Worm (Caenorhabditis elegans): ENCODE data around the gene tomm-7.

The tomm-7 gene

DNA sequence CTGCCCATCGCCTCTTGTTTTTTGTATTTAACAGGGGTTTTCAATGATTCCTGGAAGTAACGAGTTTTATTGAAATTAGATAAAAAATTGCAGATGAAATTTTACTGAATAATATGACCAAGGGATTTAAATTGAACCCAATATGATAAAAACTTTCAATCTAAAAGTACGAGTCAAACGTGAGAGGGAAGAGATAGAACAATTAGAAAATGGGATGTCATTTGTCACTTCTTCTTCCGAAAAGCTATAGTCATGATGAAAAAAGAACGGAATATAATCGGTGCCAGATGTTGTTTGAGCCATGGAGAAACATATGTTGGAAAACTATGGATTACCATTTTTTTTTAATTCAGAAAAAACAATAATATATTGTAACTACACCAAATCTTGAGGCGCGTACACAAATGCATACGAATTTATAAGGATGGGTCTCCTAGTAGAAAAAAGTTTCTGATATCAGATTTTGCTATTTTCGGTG lies 19.5 kb downstream of the tomm-7 start, which contains the start of gene sup-18:
Gene sup-18, minus strand, starts transcription at position 51 of the 478 bp plus-strand sequence.
- TF ChIP-seq F10E7.11 (tag; optimal IDR thresholded peaks at IDR 0.05), result no peak
- TF ChIP-seq nhr-179 (tag; optimal IDR thresholded peaks at IDR 0.05), result no peak
- no peak for TF ChIP-seq ets-4 (GFP tag; optimal IDR thresholded peaks at IDR 0.05)
- no peak for TF ChIP-seq xnd-1 (tag; optimal IDR thresholded peaks at IDR 0.05)
- TF ChIP-seq let-526 (GFP tag; IDR thresholded peaks at IDR 0.05), result no peak
- TF ChIP-seq B0261.1 (tag; optimal IDR thresholded peaks at IDR 0.05), result no peak
- no peak for TF ChIP-seq ceh-27 (GFP tag; optimal IDR thresholded peaks at IDR 0.05)
- TF ChIP-seq lin-35 (GFP tag; optimal IDR thresholded peaks at IDR 0.05), result no peak
- no peak for TF ChIP-seq hmg-20 (GFP tag; IDR thresholded peaks at IDR 0.05)
- TF ChIP-seq lag-1 (GFP tag; IDR thresholded peaks at IDR 0.05), result no peak
- TF ChIP-seq zfh-2 (GFP tag; conservative IDR thresholded peaks at IDR 0.05), result no peak
- TF ChIP-seq snpc-1.3 (tag; optimal IDR thresholded peaks at IDR 0.05; ENCODE audit: insufficient read depth), result no peak
- no peak for TF ChIP-seq nhr-80 (tag; optimal IDR thresholded peaks at IDR 0.05)
- no peak for TF ChIP-seq nhr-27 (tag; optimal IDR thresholded peaks at IDR 0.05)

DNA sequence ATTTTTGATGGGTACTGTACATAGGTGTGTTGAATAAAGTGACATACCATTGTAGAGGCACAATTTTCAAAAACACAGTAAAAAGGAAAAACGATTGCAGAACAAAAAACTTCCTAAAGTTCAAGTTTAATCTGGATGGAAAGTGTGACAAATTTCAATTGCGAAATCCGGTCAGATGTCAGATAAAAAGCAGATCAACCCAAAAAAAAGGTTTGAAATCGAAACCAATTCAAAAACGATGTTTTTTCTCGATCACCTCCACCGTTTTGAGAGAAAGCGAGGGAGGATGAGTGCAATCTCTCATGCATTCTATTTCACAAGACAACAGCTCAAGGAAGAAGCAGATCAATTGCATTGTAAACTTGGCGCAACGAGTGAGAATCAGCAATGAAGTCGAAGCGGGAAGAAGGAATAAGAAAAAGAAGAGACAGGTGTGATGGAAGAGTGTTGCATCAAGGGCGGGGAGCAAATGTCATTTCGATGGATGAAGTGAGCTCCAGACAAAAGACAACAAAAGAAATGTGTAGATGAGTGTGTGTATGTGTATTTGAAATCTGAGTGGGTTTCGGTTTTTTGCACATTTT lies 20.8 kb downstream of the tomm-7 start:
- TF ChIP-seq cebp-1 (GFP tag; IDR thresholded peaks at IDR 0.05), result no peak
- peak; percentile 68 for TF ChIP-seq cebp-1 (tag; optimal IDR thresholded peaks at IDR 0.05)
- TF ChIP-seq athp-1 (tag; optimal IDR thresholded peaks at IDR 0.05), result no peak
- no peak for TF ChIP-seq ceh-91 (GFP tag; IDR thresholded peaks at IDR 0.05)

DNA sequence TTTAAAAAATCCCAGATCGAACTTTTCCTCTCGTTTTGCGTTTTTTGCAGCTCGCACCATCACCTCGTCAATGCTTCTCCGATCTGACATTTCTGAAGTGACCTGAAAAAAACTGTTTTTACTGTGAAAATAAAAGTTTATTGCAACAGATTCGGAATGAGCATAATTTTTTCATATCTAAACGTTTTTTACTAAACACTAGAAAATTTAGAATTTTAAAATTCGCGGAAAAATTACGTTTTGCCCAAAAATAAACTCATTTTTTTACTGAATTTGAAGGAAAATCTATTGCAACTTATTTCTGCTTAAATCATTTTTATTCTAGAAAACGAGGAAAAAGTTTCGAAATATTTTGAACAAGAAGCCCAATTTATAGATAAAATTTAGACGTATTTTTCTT lies 23.5 kb downstream of the tomm-7 start, which contains the start of gene ZK688.9:
Gene ZK688.9, minus strand, starts transcription at position 101 of the 400 bp plus-strand sequence.
- no peak for TF ChIP-seq ceh-100 (GFP tag; IDR thresholded peaks at IDR 0.05)
- TF ChIP-seq sdz-38 (tag; optimal IDR thresholded peaks at IDR 0.05), result no peak
- no peak for TF ChIP-seq hmg-1.2 (GFP tag; IDR thresholded peaks at IDR 0.05)
- no peak for TF ChIP-seq K11D2.4 (GFP tag; IDR thresholded peaks at IDR 0.05)
- TF ChIP-seq ztf-25 (GFP tag; IDR thresholded peaks at IDR 0.05), result no peak
- TF ChIP-seq die-1 (tag; optimal IDR thresholded peaks at IDR 0.05), result no peak
- TF ChIP-seq rpc-1 (optimal IDR thresholded peaks at IDR 0.05), result no peak
- TF ChIP-seq rpc-1 (tag; optimal IDR thresholded peaks at IDR 0.05), result no peak
- TF ChIP-seq ekl-4 (GFP tag; IDR thresholded peaks at IDR 0.05), result no peak
- no peak for TF ChIP-seq madf-3 (GFP tag; IDR thresholded peaks at IDR 0.05)
- no peak for TF ChIP-seq nfyb-1 (GFP tag; IDR thresholded peaks at IDR 0.05)
- TF ChIP-seq hlh-26 (GFP tag; conservative IDR thresholded peaks at IDR 0.05), result no peak
- no peak for TF ChIP-seq atf-7 (tag; optimal IDR thresholded peaks at IDR 0.05)
- TF ChIP-seq F57A8.1 (GFP tag; optimal IDR thresholded peaks at IDR 0.05), result no peak
- TF ChIP-seq madf-8 (GFP tag; conservative IDR thresholded peaks at IDR 0.05), result no peak

ce11 chrIII:7884863-7885262 lies 25.4 kb downstream of the tomm-7 start, which contains the start of gene ZK688.11:
TSS of gene ZK688.11 (minus strand) at chrIII:7884963.
- no peak for TF ChIP-seq ztf-18 (tag; optimal IDR thresholded peaks at IDR 0.05)
